Worm (Caenorhabditis elegans) whole organism, L4 larva: ENCODE data around the gene cyp-25A3.
A peak's percentile ranks its signal among the peaks of the same experiment; 100 is the strongest.

Source experiments
- F26F4.8 ChIP-seq: fragments of 200-800 bp; sonication (Bioruptor generic); conservative IDR thresholded peaks from 2 replicates; pipeline ENCODE4 v1.3.6; 2022; ENCODE audit warnings: missing genetic modification characterization, missing compliant biosample characterization
- F37D6.2 ChIP-seq: sonication (generic microtip); optimal IDR thresholded peaks from 2 replicates; lab custom pipeline; 2016; ENCODE audit warnings: mild to moderate bottlenecking, missing genetic modification characterization, missing compliant biosample characterization
- F49E8.2 ChIP-seq: sonication (generic microtip); optimal IDR thresholded peaks from 2 replicates; lab custom pipeline; 2016; ENCODE audit warnings: missing compliant biosample characterization, mild to moderate bottlenecking, missing genetic modification characterization, borderline replicate concordance
- T20F7.1 ChIP-seq: fragments of 200-800 bp; sonication (Bioruptor generic); optimal IDR thresholded peaks from 2 replicates; lab custom pipeline; 2018; ENCODE audit warnings: mild to moderate bottlenecking, missing genetic modification characterization, missing compliant biosample characterization
- Y48G9A.11 ChIP-seq: fragments of 200-800 bp; sonication (Bioruptor generic); IDR thresholded peaks from 2 replicates; pipeline ENCODE4 v1.3.6; 2022; ENCODE audit warnings: missing genetic modification reagents, missing genetic modification characterization, missing compliant biosample characterization
- Y5F2A.4 ChIP-seq: fragments of 200-800 bp; sonication (Bioruptor generic); optimal IDR thresholded peaks from 2 replicates; lab custom pipeline; 2018; ENCODE audit warnings: mild to moderate bottlenecking, missing genetic modification characterization, missing compliant biosample characterization
- Y75B8A.6 ChIP-seq: fragments of 200-800 bp; sonication (Bioruptor generic); IDR thresholded peaks from 2 replicates; pipeline ENCODE4 v1.3.6; 2022; ENCODE audit warnings: missing genetic modification reagents, missing genetic modification characterization, missing compliant biosample characterization
- ZK337.2 ChIP-seq: fragments of 200-800 bp; sonication (Bioruptor generic); IDR thresholded peaks from 2 replicates; pipeline ENCODE4 v1.3.6; 2022; ENCODE audit warnings: missing genetic modification reagents, missing genetic modification characterization, missing compliant biosample characterization
- aha-1 ChIP-seq: fragments of 150-350 bp; peaks from one replicate; lab custom pipeline; 2014; ENCODE audit warnings: missing biosample characterization, missing genetic modification characterization
- aly-2 ChIP-seq: sonication (generic microtip); optimal IDR thresholded peaks from 2 replicates; lab custom pipeline; 2018; ENCODE audit warnings: missing biosample characterization, missing genetic modification characterization
- ceh-44 ChIP-seq: fragments of 200-800 bp; sonication (Bioruptor generic); IDR thresholded peaks from 2 replicates; pipeline ENCODE4 v1.3.6; 2022; ENCODE audit warnings: missing genetic modification reagents, missing genetic modification characterization, missing compliant biosample characterization
- ceh-62 ChIP-seq: sonication (generic microtip); optimal IDR thresholded peaks from 2 replicates; lab custom pipeline; 2017; ENCODE audit warnings: missing biosample characterization, missing genetic modification characterization
- ces-1 ChIP-seq: fragments of 150-350 bp; sonication (generic microtip); optimal IDR thresholded peaks from 4 replicates; lab custom pipeline; 2014; ENCODE audit warnings: missing biosample characterization, missing genetic modification reagents, missing genetic modification characterization
- cey-2 ChIP-seq: sonication (generic microtip); optimal IDR thresholded peaks from 3 replicates; lab custom pipeline; 2017; ENCODE audit warnings: missing genetic modification characterization, mild to moderate bottlenecking, missing compliant biosample characterization, antibody characterized with exemption, borderline replicate concordance; ENCODE audit not compliant: insufficient read depth
- daf-16 ChIP-seq, 3 experiments: sonication (generic microtip); optimal IDR thresholded peaks; 2 replicates each; lab custom pipeline; 2016 to 2017; ENCODE audit warnings: missing genetic modification characterization in 3 of 3, missing genetic modification reagents in 3 of 3, mild to moderate bottlenecking in 2 of 3, missing compliant biosample characterization in 2 of 3, missing biosample characterization in 1 of 3, moderate library complexity in 1 of 3
- dmd-8 ChIP-seq: fragments of 200-800 bp; sonication (Bioruptor generic); IDR thresholded peaks from 2 replicates; pipeline ENCODE4 v1.3.6; 2022; ENCODE audit warnings: missing genetic modification characterization, missing compliant biosample characterization
- dve-1 ChIP-seq: sonication (generic microtip); optimal IDR thresholded peaks from 2 replicates; lab custom pipeline; 2017; ENCODE audit warnings: antibody characterized with exemption, mild to moderate bottlenecking, missing genetic modification characterization, missing compliant biosample characterization; ENCODE audit not compliant: insufficient read depth
- egl-43 ChIP-seq: fragments of 200-800 bp; sonication (Bioruptor generic); IDR thresholded peaks from 2 replicates; pipeline ENCODE4 v1.3.6; 2022; ENCODE audit warnings: missing genetic modification reagents, missing genetic modification characterization, missing compliant biosample characterization
- fkh-10 ChIP-seq: fragments of 150-350 bp; optimal IDR thresholded peaks from 2 replicates; lab custom pipeline; 2014; ENCODE audit warnings: missing biosample characterization, missing genetic modification reagents, missing genetic modification characterization
- hlh-11 ChIP-seq: fragments of 200-800 bp; sonication (Bioruptor generic); optimal IDR thresholded peaks from 2 replicates; lab custom pipeline; 2018; ENCODE audit warnings: mild to moderate bottlenecking, missing genetic modification characterization, missing compliant biosample characterization
- hmg-1.1 ChIP-seq: fragments of 200-800 bp; sonication (Bioruptor generic); IDR thresholded peaks from 2 replicates; pipeline ENCODE4 v1.3.6; 2022; ENCODE audit warnings: missing genetic modification reagents, missing genetic modification characterization, missing compliant biosample characterization
- lin-1 ChIP-seq: fragments of 200-800 bp; sonication (Bioruptor generic); IDR thresholded peaks from 2 replicates; pipeline ENCODE4 v1.3.6; 2022; ENCODE audit warnings: missing genetic modification reagents, missing genetic modification characterization, missing compliant biosample characterization
- lin-13 ChIP-seq: fragments of 150-350 bp; optimal IDR thresholded peaks from 2 replicates; lab custom pipeline; 2014; ENCODE audit warnings: missing biosample characterization, missing genetic modification reagents, missing genetic modification characterization
- lin-39 ChIP-seq: fragments of 150-350 bp; optimal IDR thresholded peaks from 2 replicates; lab custom pipeline; 2014; ENCODE audit warnings: missing biosample characterization, missing genetic modification reagents, missing genetic modification characterization
- lsy-2 ChIP-seq, 2 experiments: fragments of 150-350 bp in 1 of 2; sonication (generic microtip) in 1 of 2; optimal IDR thresholded peaks; 2 replicates each; lab custom pipeline; 2014 to 2017; ENCODE audit warnings: missing biosample characterization in 2 of 2, missing genetic modification characterization in 2 of 2
- mdl-1 ChIP-seq, 2 experiments: fragments of 150-350 bp in 1 of 2; sonication (generic microtip) in 1 of 2; optimal IDR thresholded peaks; 2 replicates each; lab custom pipeline; 2014 to 2017; ENCODE audit warnings: missing biosample characterization in 2 of 2, missing genetic modification characterization in 2 of 2
- mxl-2 ChIP-seq: fragments of 200-800 bp; sonication (Bioruptor generic); conservative IDR thresholded peaks from 2 replicates; pipeline ENCODE4 v1.3.6; 2022; ENCODE audit warnings: missing genetic modification reagents, missing genetic modification characterization, missing compliant biosample characterization
- mxl-3 ChIP-seq: fragments of 200-800 bp; sonication (Bioruptor generic); optimal IDR thresholded peaks from 2 replicates; lab custom pipeline; 2018; ENCODE audit warnings: mild to moderate bottlenecking, missing genetic modification characterization, missing compliant biosample characterization
- nhr-10 ChIP-seq: fragments of 150-350 bp; optimal IDR thresholded peaks from 2 replicates; lab custom pipeline; 2014; ENCODE audit warnings: missing biosample characterization, missing genetic modification characterization
- nhr-102 ChIP-seq: sonication (generic microtip); optimal IDR thresholded peaks from 2 replicates; lab custom pipeline; 2016; ENCODE audit warnings: mild to moderate bottlenecking, missing genetic modification characterization, moderate library complexity, missing compliant biosample characterization
- nhr-76 ChIP-seq: fragments of 150-350 bp; optimal IDR thresholded peaks from 2 replicates; lab custom pipeline; 2014; ENCODE audit warnings: missing biosample characterization, missing genetic modification characterization
- php-3 ChIP-seq: fragments of 200-800 bp; sonication (Bioruptor generic); IDR thresholded peaks from 2 replicates; pipeline ENCODE4 v1.3.6; 2022; ENCODE audit warnings: missing genetic modification reagents, missing genetic modification characterization, missing compliant biosample characterization
- pqm-1 ChIP-seq: sonication (generic microtip); optimal IDR thresholded peaks from 2 replicates; lab custom pipeline; 2017; ENCODE audit warnings: missing biosample characterization, missing genetic modification characterization
- rbr-2 ChIP-seq: sonication (generic microtip); optimal IDR thresholded peaks from 2 replicates; lab custom pipeline; 2016; ENCODE audit warnings: missing genotype, missing genetic modification characterization, missing compliant biosample characterization
- sdz-12 ChIP-seq: fragments of 200-800 bp; sonication (Bioruptor generic); optimal IDR thresholded peaks from 2 replicates; lab custom pipeline; 2018; ENCODE audit warnings: mild to moderate bottlenecking, missing genetic modification characterization, missing compliant biosample characterization
- tra-1 ChIP-seq: fragments of 200-800 bp; sonication (Bioruptor generic); IDR thresholded peaks from 2 replicates; pipeline ENCODE4 v1.3.6; 2022; ENCODE audit warnings: missing genetic modification reagents, missing genetic modification characterization, missing compliant biosample characterization
- unc-39 ChIP-seq: sonication (generic microtip); optimal IDR thresholded peaks from 2 replicates; lab custom pipeline; 2017; ENCODE audit warnings: missing biosample characterization, missing genetic modification characterization
- unc-62 ChIP-seq, 3 experiments: fragments of 150-350 bp in 1 of 3; sonication (generic microtip); optimal IDR thresholded peaks in 2 of 3; peaks in 1 of 3; 1 replicate in 1 of 3; 2 replicates in 2 of 3; lab custom pipeline; 2014 to 2017; ENCODE audit warnings: missing biosample characterization in 3 of 3, missing genetic modification characterization in 3 of 3, missing genetic modification reagents in 3 of 3, missing genotype in 1 of 3
- zfp-3 ChIP-seq: fragments of 200-800 bp; sonication (Bioruptor generic); conservative IDR thresholded peaks from 2 replicates; pipeline ENCODE4 v1.3.6; 2022; ENCODE audit warnings: missing genetic modification reagents, missing genetic modification characterization, missing compliant biosample characterization
- zip-2 ChIP-seq: fragments of 150-350 bp; optimal IDR thresholded peaks from 2 replicates; lab custom pipeline; 2014; ENCODE audit warnings: missing biosample characterization, missing genetic modification characterization

The cyp-25A3 gene

ce11 chrIII:3873424-3873823 is 33.9 kb upstream of the cyp-25A3 start (continued):
- no peak for TF ChIP-seq aha-1 (tag; lab: Kevin White, UChicago)
- TF ChIP-seq, all 104 proteins: peak for 19

- TF ChIP-seq mdl-1 (tag; optimal IDR thresholded peaks at IDR 0.05; lab: Kevin White, UChicago) (no peak), aha-1 (tag; lab: Kevin White, UChicago) (peak; percentile 49), sdz-12 (peak; percentile 42), egl-43 (GFP tag; lab: Robert Waterston, UW) (no peak), ZK337.2 (GFP tag; lab: Robert Waterston, UW) (peak; percentile 37; the same call in 1 of the 2 replicates)
These were observed 33.4 kb upstream of the cyp-25A3 start for ce11 chrIII:3872978-3873377.

ce11 chrIII:3871763-3872486 is 32.4 kb upstream of the cyp-25A3 start:
- peak; percentile 9 for TF ChIP-seq pqm-1 (tag; lab: Kevin White, UChicago)
- TF ChIP-seq nhr-76, result no peak
- no peak for TF ChIP-seq F26F4.8
- TF ChIP-seq lin-1 (GFP tag; lab: Robert Waterston, UW), result peak; percentile 22; the same call in 1 of the 2 replicates
- peak in 1 of 2 experiments; percentile 1 for TF ChIP-seq unc-62 (GFP tag; optimal IDR thresholded peaks at IDR 0.05 in 1 of 2; lab: Kevin White, UChicago)
- no peak for TF ChIP-seq unc-62 (tag; optimal IDR thresholded peaks at IDR 0.05; lab: Kevin White, UChicago)
- no peak for TF ChIP-seq daf-16 (GFP tag; optimal IDR thresholded peaks at IDR 0.05; lab: Kevin White, UChicago)
- TF ChIP-seq daf-16 (tag; optimal IDR thresholded peaks at IDR 0.05; lab: Kevin White, UChicago), result peak; percentile 34

- TF ChIP-seq nhr-10 (tag; lab: Kevin White, UChicago) (no peak), cey-2 (tag; lab: Kevin White, UChicago) (no peak), hmg-1.1 (GFP tag; lab: Robert Waterston, UW) (peak; percentile 13; the same call in 1 of the 2 replicates), zip-2 (tag; lab: Kevin White, UChicago) (no peak), dmd-8 (GFP tag; lab: Robert Waterston, UW) (peak; percentile 4; the same call in 1 of the 2 replicates), nhr-102 (tag; lab: Kevin White, UChicago) (peak; percentile 56), php-3 (GFP tag; lab: Robert Waterston, UW) (0 out of 2 replicates have a peak, but pooled peaks have one; percentile 20), Y75B8A.6 (peak; percentile 55; the same call in 1 of the 2 replicates), Y5F2A.4 (peak; percentile 57), tra-1 (no peak; the same call in 1 of the 2 replicates), egl-43 (GFP tag; lab: Robert Waterston, UW) (peak; percentile 3; the same call in 1 of the 2 replicates), ces-1 (GFP tag; lab: Kevin White, UChicago) (peak; percentile 41), lsy-2 (tag; optimal IDR thresholded peaks at IDR 0.05; lab: Kevin White, UChicago) (peak; percentile 53 to 54), nhr-76 (no peak), mxl-3 (GFP tag; lab: Kevin White, UChicago) (no peak), aly-2 (tag; lab: Kevin White, UChicago) (peak; percentile 86), F49E8.2 (peak; percentile 96), sdz-12 (no peak), mxl-2 (GFP tag; lab: Robert Waterston, UW) (no peak), Y48G9A.11 (peak; percentile 73), hlh-11 (tag; lab: Kevin White, UChicago) (no peak), lin-1 (GFP tag; lab: Robert Waterston, UW) (peak; percentile 17), fkh-10 (GFP tag; lab: Kevin White, UChicago) (no peak), lin-13 (GFP tag; lab: Kevin White, UChicago) (peak; percentile 71), lin-39 (tag; lab: Kevin White, UChicago) (no peak), ceh-44 (GFP tag; lab: Robert Waterston, UW) (no peak), aha-1 (tag; lab: Kevin White, UChicago) (peak; percentile 93), ceh-62 (tag; lab: Kevin White, UChicago) (no peak), zfp-3 (GFP tag; lab: Robert Waterston, UW) (peak; percentile 86; the same call in 1 of the 2 replicates), rbr-2 (tag; lab: Kevin White, UChicago) (no peak), dve-1 (peak; percentile 49), unc-39 (tag; lab: Kevin White, UChicago) (no peak), mdl-1 (tag; optimal IDR thresholded peaks at IDR 0.05; lab: Kevin White, UChicago) (peak in 1 of 2 experiments; percentile 1), F37D6.2 (no peak), T20F7.1 (GFP tag; lab: Kevin White, UChicago) (peak; percentile 36), ZK337.2 (GFP tag; lab: Robert Waterston, UW) (no peak), F26F4.8 (no peak)
These were observed 29.8 kb upstream of the cyp-25A3 start for ce11 chrIII:3869292-3869781.
